Fruit fly (Drosophila melanogaster): ENCODE results near the gene TfIIEbeta.
A peak's percentile ranks its signal among the peaks of the same experiment; 100 is the strongest.

Gene TfIIEbeta

dm6 chr3L:4259102-4259558 is 27.7 kb upstream of the TfIIEbeta start, which contains the start of the genes CG15011 and CG1309:
Gene CG15011, minus strand, starts transcription at chr3L:4259152.
Gene CG1309, plus strand, starts transcription at chr3L:4259430.
- peak; percentile 47; the same call in 1 of the 2 replicates for TF ChIP-seq Awh (GFP tag; IDR thresholded peaks at IDR 0.05)
- TF ChIP-seq vnd (GFP tag; IDR thresholded peaks at IDR 0.05; ENCODE audit: partially characterized antibody) = no peak
- TF ChIP-seq pum (GFP tag; optimal IDR thresholded peaks at IDR 0.05) = peak; percentile 86
- TF ChIP-seq pfk (GFP tag; optimal IDR thresholded peaks at IDR 0.05) = no peak
- peak; percentile 56; the same call in 1 of the 2 replicates for TF ChIP-seq CG11247 (GFP tag; IDR thresholded peaks at IDR 0.05)
- TF ChIP-seq CG3726 (GFP tag; IDR thresholded peaks at IDR 0.05) = peak; percentile 64; the same call in 2 of the 3 replicates
- TF ChIP-seq Lpt (GFP tag; optimal IDR thresholded peaks at IDR 0.05) = no peak
- peak; percentile 80 for TF ChIP-seq CG10654 (GFP tag; optimal IDR thresholded peaks at IDR 0.05)
- TF ChIP-seq CG8765 (GFP tag; IDR thresholded peaks at IDR 0.05) = peak; percentile 43; the same call in 1 of the 2 replicates
- peak; percentile 85 for TF ChIP-seq CG7839 (tag; optimal IDR thresholded peaks at IDR 0.05)
- peak; percentile 85 for TF ChIP-seq dmrt11E (tag; optimal IDR thresholded peaks at IDR 0.05)
- TF ChIP-seq en (GFP tag; optimal IDR thresholded peaks at IDR 0.05) = peak; percentile 67
- TF ChIP-seq exex (tag; optimal IDR thresholded peaks at IDR 0.05) = peak; percentile 84
- TF ChIP-seq Med (GFP tag) = peak; percentile 97
- peak; percentile 59 for TF ChIP-seq btn (GFP tag; optimal IDR thresholded peaks at IDR 0.05)
- peak; percentile 87 for TF ChIP-seq da (GFP tag; optimal IDR thresholded peaks at IDR 0.05)
- peak; percentile 55; the same call in 2 of the 3 replicates for TF ChIP-seq CG7357 (GFP tag; IDR thresholded peaks at IDR 0.05)
- peak; percentile 60 for TF ChIP-seq nom (GFP tag; optimal IDR thresholded peaks at IDR 0.05)
- TF ChIP-seq slbo (GFP tag; IDR thresholded peaks at IDR 0.05) = peak; percentile 90
- peak; percentile 23 for TF ChIP-seq gfzf (GFP tag; optimal IDR thresholded peaks at IDR 0.05)
- peak; percentile 77 for TF ChIP-seq CG10209 (GFP tag; optimal IDR thresholded peaks at IDR 0.05)
- peak; percentile 86 for TF ChIP-seq CG34376 (GFP tag; optimal IDR thresholded peaks at IDR 0.05)
- TF ChIP-seq CG11695 (GFP tag; IDR thresholded peaks at IDR 0.05) = peak; percentile 73
- TF ChIP-seq Camta (GFP tag; optimal IDR thresholded peaks at IDR 0.05) = peak; percentile 84
- TF ChIP-seq CG8944 (GFP tag; optimal IDR thresholded peaks at IDR 0.05) = peak; percentile 75
- peak; percentile 85 for TF ChIP-seq zen (tag; optimal IDR thresholded peaks at IDR 0.05)
- TF ChIP-seq HLH54F (GFP tag; optimal IDR thresholded peaks at IDR 0.05) = peak; percentile 90
- TF ChIP-seq ttk (GFP tag; IDR thresholded peaks at IDR 0.05) = peak; percentile 79
- TF ChIP-seq HHEX (GFP tag; optimal IDR thresholded peaks at IDR 0.05) = peak; percentile 52
- 0 out of 2 replicates have a peak, but pooled peaks have one; percentile 49 for TF ChIP-seq chm (GFP tag; IDR thresholded peaks at IDR 0.05)
- TF ChIP-seq Hmx (GFP tag; optimal IDR thresholded peaks at IDR 0.05) = peak; percentile 72
- TF ChIP-seq ftz-f1 (GFP tag; optimal IDR thresholded peaks at IDR 0.05) = no peak
- TF ChIP-seq grn (GFP tag; optimal IDR thresholded peaks at IDR 0.05) = peak; percentile 50
- peak; percentile 73 for TF ChIP-seq CG1792 (GFP tag; optimal IDR thresholded peaks at IDR 0.05)
- peak; percentile 72 to 87 for TF ChIP-seq crp (GFP tag; optimal IDR thresholded peaks at IDR 0.05)
- TF ChIP-seq cas (GFP tag; IDR thresholded peaks at IDR 0.05) = 0 out of 2 replicates have a peak, but pooled peaks have one; percentile 31
- TF ChIP-seq sens (GFP tag) = peak; percentile 98
- TF ChIP-seq CG18011 (GFP tag; optimal IDR thresholded peaks at IDR 0.05) = peak; percentile 70
- TF ChIP-seq p53 (GFP tag; optimal IDR thresholded peaks at IDR 0.05) = peak; percentile 53
- TF ChIP-seq zfh1 (GFP tag; IDR thresholded peaks at IDR 0.05) = peak; percentile 79; the same call in 2 of the 3 replicates
- TF ChIP-seq D (optimal IDR thresholded peaks at IDR 0.05) = no peak
- TF ChIP-seq D (GFP tag; optimal IDR thresholded peaks at IDR 0.05) = peak; percentile 66
- peak; percentile 84 for TF ChIP-seq Atf-2 (GFP tag; optimal IDR thresholded peaks at IDR 0.05)
- TF ChIP-seq repo (GFP tag; optimal IDR thresholded peaks at IDR 0.05) = peak; percentile 74
- TF ChIP-seq CG4404 (GFP tag; IDR thresholded peaks at IDR 0.05) = peak; percentile 66
- TF ChIP-seq HmgZ (tag; optimal IDR thresholded peaks at IDR 0.05) = peak; percentile 94
- peak; percentile 84 for TF ChIP-seq CG12659 (GFP tag; optimal IDR thresholded peaks at IDR 0.05)
- TF ChIP-seq seq (GFP tag; IDR thresholded peaks at IDR 0.05) = peak; percentile 67
- TF ChIP-seq CG5953 (GFP tag; IDR thresholded peaks at IDR 0.05) = no peak
- no peak for TF ChIP-seq corto (GFP tag; optimal IDR thresholded peaks at IDR 0.05)
- TF ChIP-seq CG13123 (GFP tag; optimal IDR thresholded peaks at IDR 0.05) = peak; percentile 82
